Fruit fly (Drosophila melanogaster) whole organism, adult: ENCODE results near the gene CG13244.

Source experiments
- CG33017 ChIP-seq: fragments of 200-800 bp; sonication (Bioruptor generic); optimal IDR thresholded peaks from 2 replicates; lab custom pipeline; 2018; ENCODE audit warnings: missing biosample characterization, mild to moderate bottlenecking, missing genetic modification characterization, moderate library complexity
- Clk ChIP-seq: fragments of 200-800 bp; sonication (Bioruptor generic); optimal IDR thresholded peaks from 2 replicates; lab custom pipeline; 2017; ENCODE audit warnings: missing biosample characterization, missing genetic modification characterization
- kay ChIP-seq: fragments of 200-800 bp; sonication (Bioruptor generic); peaks from one replicate; lab custom pipeline; 2016; ENCODE audit warnings: missing biosample characterization, missing genetic modification characterization, borderline replicate concordance

DNA sequence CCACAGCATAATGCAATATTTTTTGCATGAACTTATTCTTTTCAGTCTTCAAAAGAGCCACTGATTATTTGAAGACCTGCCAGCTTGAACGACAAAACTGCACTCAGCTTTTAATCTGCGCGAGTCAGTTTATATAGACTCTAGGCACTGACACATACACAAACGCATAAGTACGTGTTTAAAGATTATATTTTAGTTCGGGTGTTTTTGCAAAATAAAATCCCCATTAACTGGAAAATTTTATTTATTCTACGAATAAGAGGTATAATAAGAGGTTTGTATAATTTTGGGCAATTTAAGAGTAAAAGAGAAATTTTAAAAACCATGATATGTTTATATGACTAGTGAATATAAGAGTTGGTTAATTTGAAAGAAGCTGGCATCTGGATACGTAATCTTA lies 23.0 kb upstream of the CG13244 start, which contains the start of gene Tep1:
- TF ChIP-seq kay (GFP tag; lab: Kevin White, UChicago) (peak; percentile 33), CG33017 (tag; lab: Kevin White, UChicago) (no peak), Clk (GFP tag; lab: Kevin White, UChicago) (no peak)
